Worm (Caenorhabditis elegans) whole organism, L4 larva: ENCODE data around the gene ugt-52.

Experiments used
- ces-1 ChIP-seq: fragments of 150-350 bp; sonication (generic microtip); optimal IDR thresholded peaks from 4 replicates; lab custom pipeline; 2014; ENCODE audit warnings: missing biosample characterization, missing genetic modification reagents, missing genetic modification characterization
- fos-1 ChIP-seq: fragments of 150-350 bp; optimal IDR thresholded peaks from 2 replicates; lab custom pipeline; 2014; ENCODE audit warnings: missing biosample characterization, missing genetic modification characterization
- nhr-11 ChIP-seq: fragments of 150-350 bp; optimal IDR thresholded peaks from 2 replicates; lab custom pipeline; 2014; ENCODE audit warnings: missing biosample characterization, missing genetic modification characterization
- unc-62 ChIP-seq, 3 experiments: fragments of 150-350 bp in 1 of 3; sonication (generic microtip); optimal IDR thresholded peaks in 2 of 3; peaks in 1 of 3; 1 replicate in 1 of 3; 2 replicates in 2 of 3; lab custom pipeline; 2014 to 2017; ENCODE audit warnings: missing biosample characterization in 3 of 3, missing genetic modification characterization in 3 of 3, missing genetic modification reagents in 3 of 3, missing genotype in 1 of 3
- ztf-11 ChIP-seq: fragments of 150-350 bp; optimal IDR thresholded peaks from 2 replicates; lab custom pipeline; 2014; ENCODE audit warnings: missing biosample characterization, missing genetic modification characterization

DNA sequence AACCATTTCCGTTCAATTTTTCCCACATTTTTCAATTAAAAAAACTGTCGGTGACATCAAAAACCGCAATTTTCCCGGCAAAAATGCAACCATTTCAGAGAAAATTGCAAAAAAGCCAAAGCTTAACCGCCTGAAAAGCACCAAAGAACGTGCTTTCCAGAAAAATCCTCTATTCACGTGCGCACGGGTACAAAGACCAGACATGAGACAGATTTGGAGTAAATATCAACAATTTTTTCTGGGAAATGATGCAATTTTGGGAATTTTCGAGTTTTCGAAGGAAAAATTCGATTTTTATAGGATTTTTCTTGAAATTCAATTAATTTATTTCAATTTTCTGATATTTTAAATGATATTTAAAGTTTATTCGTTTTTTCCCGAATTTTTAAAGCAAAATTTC lies 50.5 kb downstream of the ugt-52 start:
- TF ChIP-seq ces-1 (GFP tag; lab: Kevin White, UChicago) (no peak), nhr-11 (no peak), ztf-11 (tag; lab: Kevin White, UChicago) (no peak), unc-62 (GFP tag; optimal IDR thresholded peaks at IDR 0.05 in 1 of 2; lab: Kevin White, UChicago) (no peak), unc-62 (tag; optimal IDR thresholded peaks at IDR 0.05; lab: Kevin White, UChicago) (no peak), fos-1 (tag; lab: Kevin White, UChicago) (no peak)
